Worm (Caenorhabditis elegans): ENCODE results near the gene K11E4.1.

- TF ChIP-seq flt-1 (GFP tag; IDR thresholded peaks at IDR 0.05) (no peak), ama-1 (optimal IDR thresholded peaks at IDR 0.05) (no peak), ceh-36 (tag; optimal IDR thresholded peaks at IDR 0.05) (peak; percentile 25), tbx-37 (GFP tag; conservative IDR thresholded peaks at IDR 0.05) (no peak), B0310.2 (tag; optimal IDR thresholded peaks at IDR 0.05) (no peak), ceh-13 (GFP tag; optimal IDR thresholded peaks at IDR 0.05) (no peak), hmg-4 (GFP tag; optimal IDR thresholded peaks at IDR 0.05) (no peak), scrt-1 (GFP tag; IDR thresholded peaks at IDR 0.05) (no peak), ets-7 (tag; optimal IDR thresholded peaks at IDR 0.05) (no peak), hmbx-1 (tag; optimal IDR thresholded peaks at IDR 0.05) (no peak), F13C5.2 (tag; optimal IDR thresholded peaks at IDR 0.05) (no peak), hnd-1 (tag; optimal IDR thresholded peaks at IDR 0.05) (no peak), tra-4 (tag; optimal IDR thresholded peaks at IDR 0.05) (no peak), tbx-11 (GFP tag; IDR thresholded peaks at IDR 0.05) (no peak)
Observed at ce11 chrX:13714710-13715109, 753 bp downstream of the K11E4.1 start.

Data from whole organism, early embryonic.